Worm (Caenorhabditis elegans): ENCODE results near the gene Y37E11B.1.

DNA sequence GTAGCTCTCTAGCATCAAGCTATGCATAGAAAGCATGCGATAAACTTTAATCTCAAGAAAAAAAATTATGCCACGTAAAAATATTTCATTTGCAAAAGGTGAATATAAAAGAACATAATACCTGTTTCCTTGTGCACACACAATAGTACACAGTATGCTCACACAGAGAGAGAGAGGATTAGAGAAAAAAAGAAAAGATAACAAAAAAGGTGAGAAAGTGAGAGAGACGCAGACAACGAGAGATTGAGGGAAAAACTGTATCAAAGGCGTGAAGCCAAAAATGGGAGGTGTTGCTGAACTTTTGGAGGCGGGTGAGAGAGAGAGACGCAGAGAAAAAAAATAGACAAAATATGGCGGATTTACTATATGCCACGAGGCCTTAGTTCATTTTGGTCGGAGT, 31.1 kb upstream of the Y37E11B.1 start:
- TF ChIP-seq ZK546.5 (tag; optimal IDR thresholded peaks at IDR 0.05) (no peak), nhr-11 (tag; optimal IDR thresholded peaks at IDR 0.05) (no peak), lin-39 (tag; optimal IDR thresholded peaks at IDR 0.05) (no peak), nhr-77 (tag; optimal IDR thresholded peaks at IDR 0.05) (no peak), lin-11 (tag; optimal IDR thresholded peaks at IDR 0.05) (no peak), fos-1 (tag; optimal IDR thresholded peaks at IDR 0.05) (peak; percentile 37), lin-13 (GFP tag; optimal IDR thresholded peaks at IDR 0.05) (no peak), alr-1 (tag; optimal IDR thresholded peaks at IDR 0.05) (no peak), R02D3.7 (tag; optimal IDR thresholded peaks at IDR 0.05) (no peak), lsy-2 (tag; optimal IDR thresholded peaks at IDR 0.05) (no peak), ceh-82 (tag; optimal IDR thresholded peaks at IDR 0.05) (no peak)
